Fruit fly (Drosophila melanogaster) whole organism, prepupa: Measurements from ENCODE around the gene P5CDh2.

Experiments used
- Blimp-1 ChIP-seq: fragments of 200-800 bp; sonication (Bioruptor generic); optimal IDR thresholded peaks from 3 replicates; lab custom pipeline; 2017; ENCODE audit warnings: missing biosample characterization, missing genetic modification characterization, mild to moderate bottlenecking, moderate library complexity, missing genetic modification reagents
- CG10669 ChIP-seq: fragments of 200-800 bp; sonication (Bioruptor generic); optimal IDR thresholded peaks from 3 replicates; lab custom pipeline; 2018; ENCODE audit warnings: missing biosample characterization, mild to moderate bottlenecking, missing genetic modification characterization, moderate library complexity
- CG11294 ChIP-seq: fragments of 200-800 bp; sonication (Bioruptor generic); IDR thresholded peaks from 2 replicates; pipeline ENCODE4 v1.3.6; 2022; ENCODE audit warnings: missing biosample characterization, missing genetic modification characterization
- CG11762 ChIP-seq: fragments of 200-800 bp; sonication (Bioruptor generic); optimal IDR thresholded peaks from 3 replicates; lab custom pipeline; 2016; ENCODE audit warnings: missing biosample characterization, missing genetic modification characterization; ENCODE audit not compliant: insufficient read depth
- CG11902 ChIP-seq: fragments of 200-800 bp; sonication (Bioruptor generic); optimal IDR thresholded peaks from 3 replicates; lab custom pipeline; 2016; ENCODE audit warnings: missing biosample characterization, missing genetic modification characterization
- CG15336 ChIP-seq: fragments of 200-800 bp; sonication (Bioruptor generic); IDR thresholded peaks from 2 replicates; pipeline ENCODE4 v1.3.6; 2022; ENCODE audit warnings: missing biosample characterization, missing genetic modification characterization
- CG1621 ChIP-seq: fragments of 200-800 bp; sonication (Bioruptor generic); optimal IDR thresholded peaks from 3 replicates; lab custom pipeline; 2018; ENCODE audit warnings: missing biosample characterization, mild to moderate bottlenecking, missing genetic modification characterization
- CG16779 ChIP-seq: fragments of 200-800 bp; sonication (Bioruptor generic); optimal IDR thresholded peaks from 3 replicates; lab custom pipeline; 2017; ENCODE audit warnings: missing biosample characterization, mild to moderate bottlenecking, missing genetic modification characterization
- CG3032 ChIP-seq: fragments of 200-800 bp; optimal IDR thresholded peaks from 2 replicates; lab custom pipeline; 2019; ENCODE audit warnings: missing biosample characterization, mild to moderate bottlenecking, missing genetic modification characterization, moderate library complexity
- CG31627 ChIP-seq: fragments of 200-800 bp; sonication (Bioruptor generic); optimal IDR thresholded peaks from 3 replicates; lab custom pipeline; 2016; ENCODE audit warnings: missing biosample characterization, missing genetic modification characterization
- CG32006 ChIP-seq: fragments of 200-800 bp; sonication (Bioruptor generic); optimal IDR thresholded peaks from 3 replicates; lab custom pipeline; 2017; ENCODE audit warnings: missing biosample characterization, mild to moderate bottlenecking, missing genetic modification characterization
- CG3919 ChIP-seq: fragments of 200-800 bp; sonication (Bioruptor generic); optimal IDR thresholded peaks from 3 replicates; lab custom pipeline; 2016; ENCODE audit warnings: missing biosample characterization, missing genetic modification characterization
- CG4318 ChIP-seq: fragments of 200-800 bp; sonication (Bioruptor generic); optimal IDR thresholded peaks from 3 replicates; lab custom pipeline; 2017; ENCODE audit warnings: missing biosample characterization, mild to moderate bottlenecking, missing genetic modification characterization
- CG6276 ChIP-seq: fragments of 200-800 bp; sonication (Bioruptor generic); optimal IDR thresholded peaks from 2 replicates; lab custom pipeline; 2017; ENCODE audit warnings: missing biosample characterization, mild to moderate bottlenecking, missing genetic modification characterization
- CG6792 ChIP-seq: fragments of 200-800 bp; sonication (Bioruptor generic); optimal IDR thresholded peaks from 3 replicates; lab custom pipeline; 2016; ENCODE audit warnings: missing biosample characterization, missing genetic modification characterization
- CG6808 ChIP-seq: fragments of 200-800 bp; sonication (Bioruptor generic); optimal IDR thresholded peaks from 3 replicates; lab custom pipeline; 2017; ENCODE audit warnings: missing biosample characterization, missing genetic modification characterization, mild to moderate bottlenecking, moderate library complexity, missing genetic modification reagents
- CG6854 ChIP-seq: fragments of 200-800 bp; sonication (Bioruptor generic); optimal IDR thresholded peaks from 2 replicates; lab custom pipeline; 2017; ENCODE audit warnings: missing biosample characterization, mild to moderate bottlenecking, missing genetic modification characterization
- CG7368 ChIP-seq: fragments of 200-800 bp; sonication (Bioruptor generic); optimal IDR thresholded peaks from 3 replicates; lab custom pipeline; 2016; ENCODE audit warnings: missing biosample characterization, missing genetic modification characterization
- CG8119 ChIP-seq: fragments of 200-800 bp; sonication (Bioruptor generic); IDR thresholded peaks from 3 replicates; pipeline ENCODE4 v1.3.6; 2022; ENCODE audit warnings: missing biosample characterization, missing genetic modification characterization
- CG8319 ChIP-seq: fragments of 200-800 bp; sonication (Bioruptor generic); optimal IDR thresholded peaks from 3 replicates; lab custom pipeline; 2016; ENCODE audit warnings: missing biosample characterization, missing genetic modification characterization
- CG8632 ChIP-seq: fragments of 200-800 bp; sonication (Bioruptor generic); optimal IDR thresholded peaks from 3 replicates; lab custom pipeline; 2016; ENCODE audit warnings: missing biosample characterization, missing genetic modification characterization
- Eip75B ChIP-seq: fragments of 200-800 bp; sonication (Bioruptor generic); optimal IDR thresholded peaks from 3 replicates; lab custom pipeline; 2016; ENCODE audit warnings: missing biosample characterization, missing genetic modification characterization
- Eip78C ChIP-seq: fragments of 200-800 bp; sonication (Bioruptor generic); peaks from one replicate; lab custom pipeline; 2016; ENCODE audit warnings: missing biosample characterization, missing genetic modification characterization
- Eip93F ChIP-seq: fragments of 200-800 bp; sonication (Bioruptor generic); optimal IDR thresholded peaks from 2 replicates; lab custom pipeline; 2016; ENCODE audit warnings: missing biosample characterization, mild to moderate bottlenecking, missing genetic modification characterization
- Ets21C ChIP-seq: fragments of 200-800 bp; sonication (Bioruptor generic); optimal IDR thresholded peaks from 3 replicates; lab custom pipeline; 2016; ENCODE audit warnings: missing biosample characterization, missing genetic modification characterization
- Ets96B ChIP-seq: fragments of 200-800 bp; optimal IDR thresholded peaks from 2 replicates; lab custom pipeline; 2019; ENCODE audit warnings: missing biosample characterization, mild to moderate bottlenecking, missing genetic modification characterization, moderate library complexity
- Gug ChIP-seq: fragments of 200-800 bp; sonication (Bioruptor generic); IDR thresholded peaks from 2 replicates; pipeline ENCODE4 v1.3.6; 2022; ENCODE audit warnings: missing biosample characterization, missing genetic modification characterization
- Hr38 ChIP-seq: sonication (Bioruptor generic); optimal IDR thresholded peaks from 2 replicates; lab custom pipeline; 2016; ENCODE audit warnings: missing biosample characterization, missing genetic modification characterization
- Hr39 ChIP-seq: fragments of 200-800 bp; sonication (Bioruptor generic); optimal IDR thresholded peaks from 2 replicates; lab custom pipeline; 2016; ENCODE audit warnings: missing biosample characterization, missing genetic modification characterization
- Lpt ChIP-seq: fragments of 200-800 bp; sonication (Bioruptor generic); optimal IDR thresholded peaks from 3 replicates; lab custom pipeline; 2016; ENCODE audit warnings: missing biosample characterization, missing genetic modification characterization
- Met ChIP-seq: fragments of 200-800 bp; sonication (Bioruptor generic); optimal IDR thresholded peaks from 3 replicates; lab custom pipeline; 2016; ENCODE audit warnings: missing biosample characterization, missing genetic modification characterization
- OdsH ChIP-seq: fragments of 200-800 bp; sonication (Bioruptor generic); optimal IDR thresholded peaks from 3 replicates; lab custom pipeline; 2016; ENCODE audit warnings: missing biosample characterization, missing genetic modification characterization
- Sox102F ChIP-seq: fragments of 200-800 bp; sonication (Bioruptor generic); optimal IDR thresholded peaks from 2 replicates; lab custom pipeline; 2016; ENCODE audit warnings: missing biosample characterization, mild to moderate bottlenecking, missing genetic modification characterization
- Sox14 ChIP-seq: fragments of 200-800 bp; sonication (Bioruptor generic); optimal IDR thresholded peaks from 3 replicates; lab custom pipeline; 2016; ENCODE audit warnings: missing biosample characterization, missing genetic modification characterization
- Sox15 ChIP-seq: fragments of 200-800 bp; sonication (Bioruptor generic); optimal IDR thresholded peaks from 3 replicates; lab custom pipeline; 2016; ENCODE audit warnings: missing biosample characterization, missing genetic modification characterization
- achi ChIP-seq: fragments of 200-800 bp; sonication (Bioruptor generic); optimal IDR thresholded peaks from 3 replicates; lab custom pipeline; 2016; ENCODE audit warnings: missing biosample characterization, missing genetic modification characterization
- acj6 ChIP-seq: fragments of 200-800 bp; sonication (Bioruptor generic); optimal IDR thresholded peaks from 3 replicates; lab custom pipeline; 2016; ENCODE audit warnings: missing biosample characterization, missing genetic modification characterization
- cyc ChIP-seq: fragments of 200-800 bp; sonication (Bioruptor generic); optimal IDR thresholded peaks from 3 replicates; lab custom pipeline; 2016; ENCODE audit warnings: missing biosample characterization, missing genetic modification characterization
- dac ChIP-seq: fragments of 200-800 bp; sonication (Bioruptor generic); optimal IDR thresholded peaks from 2 replicates; lab custom pipeline; 2017; ENCODE audit warnings: missing biosample characterization, mild to moderate bottlenecking, missing genetic modification characterization
- dsx ChIP-seq: fragments of 200-800 bp; optimal IDR thresholded peaks from 3 replicates; lab custom pipeline; 2019; ENCODE audit warnings: missing biosample characterization, mild to moderate bottlenecking, missing genetic modification characterization, moderate library complexity; ENCODE audit not compliant: poor library complexity, severe bottlenecking
- eg ChIP-seq: fragments of 200-800 bp; sonication (Bioruptor generic); IDR thresholded peaks from 3 replicates; pipeline ENCODE4 v1.3.6; 2022; ENCODE audit warnings: missing biosample characterization, missing genetic modification characterization
- esn ChIP-seq: fragments of 200-800 bp; sonication (Bioruptor generic); optimal IDR thresholded peaks from 2 replicates; lab custom pipeline; 2016; ENCODE audit warnings: missing biosample characterization, mild to moderate bottlenecking, missing genetic modification characterization, moderate library complexity
- fd59A ChIP-seq: fragments of 200-800 bp; sonication (Bioruptor generic); optimal IDR thresholded peaks from 2 replicates; lab custom pipeline; 2017; ENCODE audit warnings: missing biosample characterization, mild to moderate bottlenecking, missing genetic modification characterization, missing genetic modification reagents
- fd85E ChIP-seq: fragments of 200-800 bp; sonication (Bioruptor generic); optimal IDR thresholded peaks from 3 replicates; lab custom pipeline; 2016; ENCODE audit warnings: missing biosample characterization, missing genetic modification characterization
- lz ChIP-seq: fragments of 200-800 bp; sonication (Bioruptor generic); optimal IDR thresholded peaks from 3 replicates; lab custom pipeline; 2016; ENCODE audit warnings: missing biosample characterization, missing genetic modification characterization
- net ChIP-seq: fragments of 200-800 bp; sonication (Bioruptor generic); optimal IDR thresholded peaks from 3 replicates; lab custom pipeline; 2016; ENCODE audit warnings: missing biosample characterization, missing genetic modification characterization
- pdm3 ChIP-seq: fragments of 200-800 bp; sonication (Bioruptor generic); optimal IDR thresholded peaks from 3 replicates; lab custom pipeline; 2016; ENCODE audit warnings: missing biosample characterization, missing genetic modification characterization
- salr ChIP-seq, 2 experiments: fragments of 200-800 bp; sonication (Bioruptor generic); optimal IDR thresholded peaks; 3 replicates each; lab custom pipeline; 2016 to 2018; ENCODE audit warnings: missing biosample characterization in 2 of 2, missing genetic modification characterization in 2 of 2, mild to moderate bottlenecking in 1 of 2
- spab ChIP-seq: fragments of 200-800 bp; sonication (Bioruptor generic); optimal IDR thresholded peaks from 2 replicates; lab custom pipeline; 2017; ENCODE audit warnings: missing biosample characterization, mild to moderate bottlenecking, missing genetic modification characterization, missing genetic modification reagents
- ss ChIP-seq, 2 experiments: fragments of 200-800 bp; sonication (Bioruptor generic); optimal IDR thresholded peaks; 2 replicates in 1 of 2; 3 replicates in 1 of 2; lab custom pipeline; 2017 to 2018; ENCODE audit warnings: mild to moderate bottlenecking in 2 of 2, missing biosample characterization in 2 of 2, missing genetic modification characterization in 2 of 2, moderate library complexity in 1 of 2
- svp ChIP-seq: fragments of 200-800 bp; sonication (Bioruptor generic); peaks from one replicate; lab custom pipeline; 2016; ENCODE audit warnings: missing biosample characterization, missing genetic modification characterization
- topi ChIP-seq: fragments of 200-800 bp; sonication (Bioruptor generic); optimal IDR thresholded peaks from 3 replicates; lab custom pipeline; 2016; ENCODE audit warnings: missing biosample characterization, missing genetic modification characterization
- vri ChIP-seq: fragments of 200-800 bp; sonication (Bioruptor generic); optimal IDR thresholded peaks from 3 replicates; lab custom pipeline; 2016; ENCODE audit warnings: missing biosample characterization, mild to moderate bottlenecking, missing genetic modification characterization

Gene P5CDh2

DNA sequence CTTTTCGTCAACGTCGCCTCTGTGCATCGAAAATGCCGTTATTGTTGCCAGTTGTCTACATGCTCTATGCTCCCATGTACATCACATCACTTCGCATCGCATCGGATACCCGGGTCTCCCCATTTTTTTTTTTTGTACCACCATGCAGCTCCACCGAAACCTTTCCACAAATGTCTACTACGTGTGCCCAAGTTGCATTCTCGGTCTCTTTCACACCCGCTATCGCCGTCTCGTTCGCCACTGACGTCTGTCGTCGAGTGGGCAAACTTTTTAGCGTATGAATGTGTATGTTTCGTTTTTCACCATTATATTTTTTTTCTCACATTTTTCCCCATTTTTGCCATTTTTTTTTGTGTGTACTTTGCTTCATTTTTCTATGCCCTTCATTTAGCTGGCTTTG is 14.7 kb downstream of the P5CDh2 start:
- TF ChIP-seq Eip75B (GFP tag; lab: Kevin White, UChicago): no peak
- TF ChIP-seq lz (GFP tag; lab: Kevin White, UChicago): no peak
- peak; percentile 55 for TF ChIP-seq Eip78C (GFP tag; lab: Kevin White, UChicago)
- no peak for TF ChIP-seq CG3919
- TF ChIP-seq cyc (GFP tag; lab: Kevin White, UChicago): no peak
- TF ChIP-seq CG8119: no peak
- no peak for TF ChIP-seq CG4318 (GFP tag; lab: Kevin White, UChicago)
- TF ChIP-seq CG6854: no peak
- TF ChIP-seq CG10669: no peak
- TF ChIP-seq CG6792 (GFP tag; lab: Kevin White, UChicago): no peak
- no peak for TF ChIP-seq Hr39 (GFP tag; lab: Kevin White, UChicago)
- TF ChIP-seq Blimp-1 (GFP tag; lab: Kevin White, UChicago): no peak
- TF ChIP-seq dsx (GFP tag; lab: Kevin White, UChicago): peak; percentile 17
- no peak for TF ChIP-seq vri (GFP tag; lab: Kevin White, UChicago)
- TF ChIP-seq acj6 (GFP tag; lab: Kevin White, UChicago): no peak
- no peak for TF ChIP-seq pdm3
- no peak for TF ChIP-seq Met (GFP tag; lab: Kevin White, UChicago)
- TF ChIP-seq CG11902 (GFP tag; lab: Kevin White, UChicago): no peak
- no peak for TF ChIP-seq CG8319 (GFP tag; lab: Kevin White, UChicago)
- TF ChIP-seq esn (GFP tag; lab: Kevin White, UChicago): no peak
- TF ChIP-seq CG11294 (GFP tag; lab: Robert Waterston, UW): no peak
- no peak for TF ChIP-seq CG7368 (GFP tag; lab: Kevin White, UChicago)
- peak; percentile 17 for TF ChIP-seq CG6808
- no peak for TF ChIP-seq net (GFP tag; lab: Kevin White, UChicago)
- no peak for TF ChIP-seq Hr38 (GFP tag; lab: Kevin White, UChicago)
- TF ChIP-seq CG1621 (tag; lab: Kevin White, UChicago): peak; percentile 21
- TF ChIP-seq Gug (GFP tag; lab: Robert Waterston, UW): no peak
- TF ChIP-seq OdsH (GFP tag; lab: Kevin White, UChicago): no peak
- TF ChIP-seq CG15336 (GFP tag; lab: Robert Waterston, UW): no peak
- no peak for TF ChIP-seq topi (GFP tag; lab: Kevin White, UChicago)
- no peak for TF ChIP-seq fd85E (GFP tag; lab: Kevin White, UChicago)
- no peak for TF ChIP-seq Sox15 (GFP tag; lab: Kevin White, UChicago)
- TF ChIP-seq svp: peak; percentile 32
- no peak for TF ChIP-seq dac (GFP tag; lab: Kevin White, UChicago)
- TF ChIP-seq CG16779: no peak
- no peak for TF ChIP-seq CG31627 (GFP tag; lab: Kevin White, UChicago)
- TF ChIP-seq salr (GFP tag; optimal IDR thresholded peaks at IDR 0.05; lab: Kevin White, UChicago): no peak
- peak; percentile 36 for TF ChIP-seq spab (GFP tag; lab: Kevin White, UChicago)
- TF ChIP-seq CG3032: no peak
- TF ChIP-seq Eip93F (GFP tag; lab: Kevin White, UChicago): no peak
- no peak for TF ChIP-seq Sox102F (GFP tag; lab: Kevin White, UChicago)
- no peak for TF ChIP-seq Ets21C (GFP tag; lab: Kevin White, UChicago)
- no peak for TF ChIP-seq CG6276 (GFP tag; lab: Kevin White, UChicago)
- no peak for TF ChIP-seq Sox14 (GFP tag; lab: Kevin White, UChicago)
- TF ChIP-seq CG8632 (GFP tag; lab: Kevin White, UChicago): no peak
- TF ChIP-seq CG11762 (GFP tag; lab: Kevin White, UChicago): no peak
- no peak for TF ChIP-seq fd59A
- no peak for TF ChIP-seq Ets96B (tag; lab: Kevin White, UChicago)
- no peak for TF ChIP-seq achi (GFP tag; lab: Kevin White, UChicago)
- peak in 1 of 2 experiments; percentile 53 for TF ChIP-seq ss (GFP tag; optimal IDR thresholded peaks at IDR 0.05; lab: Kevin White, UChicago)
- TF ChIP-seq Lpt (GFP tag; lab: Kevin White, UChicago): no peak
- TF ChIP-seq CG32006 (GFP tag; lab: Kevin White, UChicago): peak; percentile 11
- peak; percentile 25; the same call in 2 of the 3 replicates for TF ChIP-seq eg (GFP tag; lab: Robert Waterston, UW)
